Fruit fly (Drosophila melanogaster) whole organism, wandering third instar larva: ENCODE results near the gene CG13474.

Experiments used
- Abd-B ChIP-seq: fragments of >200 bp; optimal IDR thresholded peaks from 2 replicates; lab custom pipeline; 2017; ENCODE audit warnings: missing biosample characterization, missing genetic modification characterization
- CG32264 ChIP-seq: fragments of 200-800 bp; sonication (Bioruptor generic); optimal IDR thresholded peaks from 2 replicates; lab custom pipeline; 2016; ENCODE audit warnings: missing biosample characterization, missing genetic modification characterization
- CG9705 ChIP-seq: fragments of 200-800 bp; sonication (Bioruptor generic); optimal IDR thresholded peaks from 2 replicates; lab custom pipeline; 2018; ENCODE audit warnings: missing biosample characterization, mild to moderate bottlenecking, missing genetic modification characterization
- Dfd ChIP-seq: fragments of >200 bp; optimal IDR thresholded peaks from 2 replicates; lab custom pipeline; 2017; ENCODE audit warnings: missing biosample characterization, missing genetic modification characterization
- GATAd ChIP-seq: sonication (Bioruptor generic); optimal IDR thresholded peaks from 2 replicates; lab custom pipeline; 2016; ENCODE audit warnings: missing biosample characterization, missing genetic modification characterization
- HLH106 ChIP-seq: fragments of 200-800 bp; optimal IDR thresholded peaks from 3 replicates; lab custom pipeline; 2019; ENCODE audit warnings: missing biosample characterization, mild to moderate bottlenecking, missing genetic modification characterization, moderate library complexity
- Hnf4 ChIP-seq: fragments of 200-800 bp; sonication (Bioruptor generic); optimal IDR thresholded peaks from 2 replicates; lab custom pipeline; 2016; ENCODE audit warnings: missing biosample characterization, mild to moderate bottlenecking, missing genetic modification characterization
- Hr78 ChIP-seq: fragments of >200 bp; optimal IDR thresholded peaks from 2 replicates; lab custom pipeline; 2017; ENCODE audit warnings: missing biosample characterization, missing genetic modification characterization
- Jra ChIP-seq: sonication (Bioruptor generic); optimal IDR thresholded peaks from 2 replicates; lab custom pipeline; 2016; ENCODE audit warnings: missing biosample characterization, missing genetic modification characterization
- Myc ChIP-seq: fragments of >200 bp; optimal IDR thresholded peaks from 2 replicates; lab custom pipeline; 2017
- N ChIP-seq: fragments of >200 bp; optimal IDR thresholded peaks from 2 replicates; lab custom pipeline; 2018; ENCODE audit warnings: missing biosample characterization, missing external identifiers, missing genetic modification characterization
- Rel ChIP-seq, 2 experiments: fragments of 200-800 bp; sonication (Bioruptor generic) in 1 of 2; optimal IDR thresholded peaks; 2 replicates in 1 of 2; 3 replicates in 1 of 2; lab custom pipeline; 2016 to 2019; ENCODE audit warnings: mild to moderate bottlenecking in 2 of 2, missing biosample characterization in 2 of 2, missing genetic modification characterization in 2 of 2, moderate library complexity in 1 of 2
- Vsx2 ChIP-seq: fragments of 200-300, 225-300 bp; sonication (Bioruptor generic); optimal IDR thresholded peaks from 2 replicates; lab custom pipeline; 2018; ENCODE audit warnings: missing biosample characterization, missing genetic modification characterization; ENCODE audit not compliant: partially characterized antibody
- br ChIP-seq: fragments of 200-800 bp; sonication (Bioruptor generic); optimal IDR thresholded peaks from 2 replicates; lab custom pipeline; 2016; ENCODE audit warnings: missing biosample characterization, missing genetic modification characterization
- brk ChIP-seq: fragments of 200-800 bp; sonication (Bioruptor generic); optimal IDR thresholded peaks from 2 replicates; lab custom pipeline; 2016; ENCODE audit warnings: missing biosample characterization, mild to moderate bottlenecking, missing genetic modification characterization
- dl ChIP-seq, 2 experiments: fragments of 175-275, 200-275 bp in 1 of 2; fragments of 200-275 bp in 1 of 2; sonication (Bioruptor generic); optimal IDR thresholded peaks; lab custom pipeline; 2018; ENCODE audit warnings: mild to moderate bottlenecking in 2 of 2, missing biosample characterization in 2 of 2, missing genetic modification characterization in 2 of 2, moderate library complexity in 2 of 2; ENCODE audit not compliant: partially characterized antibody in 2 of 2, insufficient read depth in 1 of 2
- dmrt93B ChIP-seq: fragments of 200-800 bp; sonication (Bioruptor generic); optimal IDR thresholded peaks from 2 replicates; lab custom pipeline; 2018; ENCODE audit warnings: missing biosample characterization, mild to moderate bottlenecking, missing genetic modification characterization
- dsf ChIP-seq: sonication (Bioruptor generic); optimal IDR thresholded peaks from 2 replicates; lab custom pipeline; 2016; ENCODE audit warnings: missing biosample characterization, missing genetic modification characterization, borderline replicate concordance
- ey ChIP-seq: fragments of 200-800 bp; sonication (Bioruptor generic); optimal IDR thresholded peaks from 2 replicates; lab custom pipeline; 2016; ENCODE audit warnings: missing biosample characterization, missing genetic modification characterization
- foxo ChIP-seq, 2 experiments: fragments of 200-800 bp; sonication (Bioruptor generic); optimal IDR thresholded peaks; 2 replicates in 1 of 2; 3 replicates in 1 of 2; lab custom pipeline; 2016 to 2017; ENCODE audit warnings: missing biosample characterization in 2 of 2, missing genetic modification characterization in 2 of 2
- fru ChIP-seq: fragments of 200-800 bp; sonication (Bioruptor generic); optimal IDR thresholded peaks from 3 replicates; lab custom pipeline; 2016; ENCODE audit warnings: missing biosample characterization, mild to moderate bottlenecking, missing genetic modification characterization
- h ChIP-seq: fragments of 200-800 bp; sonication (Bioruptor generic); optimal IDR thresholded peaks from 3 replicates; lab custom pipeline; 2016; ENCODE audit warnings: missing biosample characterization, mild to moderate bottlenecking, missing genetic modification characterization
- lola ChIP-seq: fragments of >200 bp; optimal IDR thresholded peaks from 2 replicates; lab custom pipeline; 2017; ENCODE audit warnings: missing biosample characterization, missing genetic modification characterization
- pan ChIP-seq: fragments of >200 bp; optimal IDR thresholded peaks from 2 replicates; lab custom pipeline; 2017
- psq ChIP-seq: fragments of 200-800 bp; sonication (Bioruptor generic); optimal IDR thresholded peaks from 3 replicates; lab custom pipeline; 2017; ENCODE audit warnings: missing biosample characterization, mild to moderate bottlenecking, missing genetic modification characterization, moderate library complexity
- rgr ChIP-seq: fragments of 200-800 bp; sonication (Bioruptor generic); optimal IDR thresholded peaks from 3 replicates; lab custom pipeline; 2016; ENCODE audit warnings: missing biosample characterization, mild to moderate bottlenecking, missing genetic modification characterization
- sage ChIP-seq: fragments of 200-800 bp; sonication (Bioruptor generic); optimal IDR thresholded peaks from 2 replicates; lab custom pipeline; 2016; ENCODE audit warnings: missing biosample characterization, mild to moderate bottlenecking, missing genetic modification characterization
- sv ChIP-seq: fragments of 200-800 bp; sonication (Bioruptor generic); optimal IDR thresholded peaks from 3 replicates; lab custom pipeline; 2016; ENCODE audit warnings: missing biosample characterization, missing genetic modification characterization
- tai ChIP-seq: sonication (Bioruptor generic); optimal IDR thresholded peaks from 2 replicates; lab custom pipeline; 2016; ENCODE audit warnings: missing biosample characterization, missing genetic modification characterization
- usp ChIP-seq: fragments of >200 bp; optimal IDR thresholded peaks from 2 replicates; lab custom pipeline; 2017; ENCODE audit warnings: missing biosample characterization, missing genetic modification characterization
- woc ChIP-seq: sonication (Bioruptor generic); optimal IDR thresholded peaks from 2 replicates; lab custom pipeline; 2016; ENCODE audit warnings: missing biosample characterization, mild to moderate bottlenecking, missing genetic modification characterization

The CG13474 gene

DNA sequence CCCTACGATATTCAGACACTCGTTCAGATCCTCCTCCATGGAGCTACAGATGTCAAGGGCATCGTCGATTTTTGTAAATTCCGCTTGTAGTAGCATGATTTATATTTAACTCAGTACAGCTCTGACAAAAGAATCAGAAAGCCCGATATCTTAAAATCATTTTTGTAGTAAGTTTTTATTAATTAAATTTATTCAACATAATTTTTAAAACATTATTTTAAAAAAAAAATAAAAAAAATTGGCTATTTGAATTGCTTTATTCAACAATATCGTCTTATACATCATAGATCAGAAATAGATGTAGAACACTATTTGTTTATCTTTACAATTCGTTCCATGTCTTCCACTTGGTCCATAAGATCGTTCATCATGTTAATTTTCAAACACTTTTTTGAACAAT lies at the start of gene CG13474:
TSS of gene CG13474 (minus strand) at position 101 of the 400 bp plus-strand sequence.
- TF ChIP-seq HLH106 (tag; lab: Kevin White, UChicago) (no peak), dsf (GFP tag; lab: Kevin White, UChicago) (no peak), Hr78 (GFP tag; lab: Kevin White, UChicago) (no peak), GATAd (GFP tag; lab: Kevin White, UChicago) (no peak), Dfd (GFP tag; lab: Kevin White, UChicago) (no peak), woc (GFP tag; lab: Kevin White, UChicago) (no peak), Abd-B (GFP tag; lab: Kevin White, UChicago) (no peak), sage (GFP tag; lab: Kevin White, UChicago) (no peak), Jra (no peak), usp (GFP tag; lab: Kevin White, UChicago) (no peak), foxo (GFP tag; optimal IDR thresholded peaks at IDR 0.05; lab: Kevin White, UChicago) (no peak), dmrt93B (GFP tag; lab: Kevin White, UChicago) (no peak), CG32264 (GFP tag; lab: Kevin White, UChicago) (no peak), fru (GFP tag; lab: Kevin White, UChicago) (no peak), brk (GFP tag; lab: Kevin White, UChicago) (no peak), ey (GFP tag; lab: Kevin White, UChicago) (no peak), psq (no peak), dl (GFP tag; optimal IDR thresholded peaks at IDR 0.05; lab: Kevin White, UChicago; ENCODE audit: insufficient read depth in 1 of 2, partially characterized antibody in 2 of 2) (no peak), Myc (lab: Kevin White, UChicago) (no peak), pan (lab: Kevin White, UChicago) (no peak)

DNA sequence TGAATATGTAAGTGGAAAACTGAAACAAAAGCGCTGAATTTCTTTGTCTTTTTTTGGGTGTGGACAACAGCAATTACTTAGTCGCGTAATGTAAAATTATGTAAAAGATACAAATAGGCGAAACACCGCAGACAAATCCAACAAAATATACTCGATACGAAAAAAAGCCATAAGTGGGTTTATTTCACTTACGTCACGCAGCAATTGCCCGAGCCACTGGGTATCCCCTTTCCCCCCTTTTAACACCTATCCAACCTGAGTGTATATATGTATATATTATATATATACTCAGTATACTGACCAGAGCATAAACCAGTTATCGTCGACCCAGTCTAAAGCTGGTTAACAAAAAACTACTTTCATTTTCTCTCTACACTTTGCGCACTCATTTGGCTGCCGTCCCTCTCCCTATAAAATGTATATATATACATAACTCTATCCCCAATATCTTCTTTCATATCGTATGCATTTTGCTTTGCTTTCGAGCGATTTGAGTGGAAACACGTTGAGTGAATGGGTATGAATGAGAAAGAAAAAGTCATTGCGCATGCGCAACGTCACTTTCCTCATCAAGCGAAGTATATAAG lies 46.3 kb upstream of the CG13474 start:
- TF ChIP-seq CG32264 (GFP tag; lab: Kevin White, UChicago): no peak
- TF ChIP-seq GATAd (GFP tag; lab: Kevin White, UChicago): no peak
- no peak for TF ChIP-seq woc (GFP tag; lab: Kevin White, UChicago)
- TF ChIP-seq brk (GFP tag; lab: Kevin White, UChicago): peak; percentile 2
- peak; percentile 90 for TF ChIP-seq psq
- TF ChIP-seq, all 38 proteins: peak for 2

DNA sequence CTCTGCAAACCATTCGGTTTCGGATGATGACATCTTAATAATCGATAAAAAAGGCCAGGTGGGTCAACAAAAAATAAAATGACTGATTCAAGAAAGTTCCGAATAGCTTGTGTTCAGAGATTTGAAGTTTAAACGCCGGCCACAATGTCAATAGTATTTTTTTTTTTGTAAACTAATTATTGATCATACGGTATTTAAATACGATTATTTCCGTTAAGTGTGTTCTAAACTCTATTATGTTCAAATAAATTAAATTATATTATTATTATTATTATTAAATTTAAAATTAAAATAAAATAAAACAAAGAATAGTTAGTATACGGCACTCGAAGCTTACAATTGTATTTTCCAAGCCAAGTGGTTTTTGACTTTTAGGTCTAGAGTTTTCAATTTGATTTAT lies 36.5 kb upstream of the CG13474 start, which contains the start of gene CG13471:
TSS of gene CG13471 (minus strand) at position 101 of the 400 bp plus-strand sequence.
- TF ChIP-seq h (GFP tag; lab: Kevin White, UChicago) (no peak), Jra (no peak), foxo (GFP tag; optimal IDR thresholded peaks at IDR 0.05; lab: Kevin White, UChicago) (no peak), sv (GFP tag; lab: Kevin White, UChicago) (no peak), pan (lab: Kevin White, UChicago) (no peak)

DNA sequence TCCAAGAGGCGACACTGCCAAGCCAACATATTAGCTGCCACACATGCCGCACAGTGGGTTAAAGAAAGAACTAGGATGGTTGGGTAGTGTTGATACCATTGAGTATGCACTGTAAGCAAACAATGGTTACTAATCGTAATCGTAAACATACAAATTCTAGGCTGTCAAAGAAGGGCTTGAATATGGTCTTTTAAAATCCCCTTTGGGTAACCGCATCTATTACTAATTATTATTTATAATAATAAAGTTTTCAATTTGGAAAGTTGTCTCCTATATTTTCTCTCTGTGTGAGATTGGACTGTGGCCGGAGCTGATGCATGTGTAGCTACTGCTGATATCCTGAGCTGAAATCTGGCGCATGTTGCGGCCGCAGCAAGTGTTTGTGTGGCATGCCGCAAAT lies 34.9 kb upstream of the CG13474 start:
- no peak for TF ChIP-seq lola (GFP tag; lab: Kevin White, UChicago)
- no peak for TF ChIP-seq N (GFP tag; lab: Kevin White, UChicago)
- no peak for TF ChIP-seq sage (GFP tag; lab: Kevin White, UChicago)
- no peak for TF ChIP-seq fru (GFP tag; lab: Kevin White, UChicago)

DNA sequence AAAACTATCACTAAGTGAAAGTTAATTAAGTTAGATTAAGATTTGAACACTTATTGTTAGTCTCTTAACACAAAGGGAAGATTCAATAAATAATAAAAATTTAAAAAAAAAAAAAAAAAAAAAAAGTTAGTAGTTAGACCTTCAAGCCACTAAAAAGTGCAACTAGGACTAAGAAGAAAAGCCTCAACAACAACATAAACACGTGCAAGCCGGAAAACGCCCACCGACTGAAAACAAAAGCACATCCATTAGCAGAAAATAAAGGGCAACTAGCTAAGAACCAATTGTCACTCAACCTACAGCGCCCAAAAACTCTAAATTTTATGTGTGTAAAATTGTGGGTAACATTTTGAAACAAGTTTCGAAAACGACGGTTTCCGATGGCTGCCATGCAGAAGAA lies 31.6 kb upstream of the CG13474 start, which contains the start of gene CG13473:
TSS of gene CG13473 (plus strand) at position 301 of the 400 bp plus-strand sequence.
- TF ChIP-seq Vsx2 (no peak), woc (GFP tag; lab: Kevin White, UChicago) (no peak), HLH106 (tag; lab: Kevin White, UChicago) (no peak), tai (GFP tag; lab: Kevin White, UChicago) (no peak), rgr (GFP tag; lab: Kevin White, UChicago) (no peak), psq (no peak), pan (lab: Kevin White, UChicago) (no peak), Rel (GFP tag; optimal IDR thresholded peaks at IDR 0.05; lab: Kevin White, UChicago) (no peak), Rel (tag; optimal IDR thresholded peaks at IDR 0.05; lab: Kevin White, UChicago) (no peak), Hnf4 (GFP tag; lab: Kevin White, UChicago) (no peak), usp (GFP tag; lab: Kevin White, UChicago) (no peak), foxo (GFP tag; optimal IDR thresholded peaks at IDR 0.05; lab: Kevin White, UChicago) (no peak), br (no peak), Myc (lab: Kevin White, UChicago) (no peak), lola (GFP tag; lab: Kevin White, UChicago) (no peak), ey (GFP tag; lab: Kevin White, UChicago) (no peak), CG9705 (GFP tag; lab: Kevin White, UChicago) (no peak), Dfd (GFP tag; lab: Kevin White, UChicago) (no peak), Abd-B (GFP tag; lab: Kevin White, UChicago) (no peak)
